Fruit fly (Drosophila melanogaster) whole organism, adult: ENCODE measurements around the gene CG14331.

ENCODE experiments used
- CG11617 ChIP-seq: fragments of 200-800 bp; sonication (Bioruptor generic); optimal IDR thresholded peaks from 2 replicates; lab custom pipeline; 2017; ENCODE audit warnings: mild to moderate bottlenecking, missing biosample characterization, missing genetic modification reagents, missing genetic modification characterization
- CG12768 ChIP-seq: fragments of 200-800 bp; sonication (Bioruptor generic); optimal IDR thresholded peaks from 2 replicates; lab custom pipeline; 2017; ENCODE audit warnings: missing biosample characterization, missing genetic modification characterization, mild to moderate bottlenecking, moderate library complexity, missing genetic modification reagents
- CG5204 ChIP-seq: fragments of 200-800 bp; sonication (Bioruptor generic); optimal IDR thresholded peaks from 2 replicates; lab custom pipeline; 2016; ENCODE audit warnings: missing biosample characterization, missing genetic modification characterization
- CG7045 ChIP-seq: fragments of 200-800 bp; sonication (Bioruptor generic); optimal IDR thresholded peaks from 2 replicates; lab custom pipeline; 2017; ENCODE audit warnings: missing biosample characterization, mild to moderate bottlenecking, missing genetic modification characterization
- CG7101 ChIP-seq: fragments of 200-800 bp; sonication (Bioruptor generic); optimal IDR thresholded peaks from 2 replicates; lab custom pipeline; 2018; ENCODE audit warnings: missing biosample characterization, mild to moderate bottlenecking, missing genetic modification characterization, moderate library complexity
- Clk ChIP-seq: fragments of 200-800 bp; sonication (Bioruptor generic); optimal IDR thresholded peaks from 2 replicates; lab custom pipeline; 2017; ENCODE audit warnings: missing biosample characterization, missing genetic modification characterization
- Crg-1 ChIP-seq: fragments of 200-800 bp; sonication (Bioruptor generic); optimal IDR thresholded peaks from 2 replicates; lab custom pipeline; 2016; ENCODE audit warnings: missing biosample characterization, missing genetic modification characterization
- Hr96 ChIP-seq: fragments of 200-800 bp; sonication (Bioruptor generic); optimal IDR thresholded peaks from 2 replicates; lab custom pipeline; 2016; ENCODE audit warnings: missing biosample characterization, missing genetic modification characterization
- cic ChIP-seq: fragments of 200-800 bp; sonication (Bioruptor generic); optimal IDR thresholded peaks from 2 replicates; lab custom pipeline; 2017; ENCODE audit warnings: missing biosample characterization, mild to moderate bottlenecking, missing genetic modification characterization, moderate library complexity
- cnc ChIP-seq, 2 experiments: fragments of >200 bp; optimal IDR thresholded peaks; 2 replicates each; lab custom pipeline; 2017
- kay ChIP-seq: fragments of 200-800 bp; sonication (Bioruptor generic); peaks from one replicate; lab custom pipeline; 2016; ENCODE audit warnings: missing biosample characterization, missing genetic modification characterization, borderline replicate concordance
- ovo ChIP-seq: fragments of 200-800 bp; sonication (Bioruptor generic); optimal IDR thresholded peaks from 2 replicates; lab custom pipeline; 2016; ENCODE audit warnings: missing biosample characterization, missing genetic modification characterization
- tj ChIP-seq: fragments of 200-800 bp; sonication (Bioruptor generic); optimal IDR thresholded peaks from 3 replicates; lab custom pipeline; 2017; ENCODE audit warnings: missing biosample characterization, mild to moderate bottlenecking, missing genetic modification characterization, moderate library complexity
- toe ChIP-seq: fragments of 200-800 bp; sonication (Bioruptor generic); optimal IDR thresholded peaks from 2 replicates; lab custom pipeline; 2016; ENCODE audit warnings: missing biosample characterization, missing genetic modification characterization

dm6 chr3R:17394318-17395188 lies 46.0 kb downstream of the CG14331 start, which contains the start of gene CREG:
- TF ChIP-seq CG5204 (GFP tag; lab: Kevin White, UChicago) (peak; percentile 50), CG11617 (GFP tag; lab: Kevin White, UChicago) (peak; percentile 71), kay (GFP tag; lab: Kevin White, UChicago) (peak; percentile 83), Hr96 (peak; percentile 58), cnc (optimal IDR thresholded peaks at IDR 0.05; lab: Kevin White, UChicago) (peak; percentile 12 to 21), ovo (GFP tag; lab: Kevin White, UChicago) (no peak), CG12768 (GFP tag; lab: Kevin White, UChicago) (peak; percentile 59), CG7101 (tag; lab: Kevin White, UChicago) (peak; percentile 1), CG7045 (peak; percentile 24), toe (GFP tag; lab: Kevin White, UChicago) (no peak), tj (GFP tag; lab: Kevin White, UChicago) (peak; percentile 24), cic (GFP tag; lab: Kevin White, UChicago) (peak; percentile 22), Clk (GFP tag; lab: Kevin White, UChicago) (no peak), Crg-1 (peak; percentile 2)
